Worm (Caenorhabditis elegans) whole organism, L4/young adult: Measurements from ENCODE around the gene swsn-3.

ENCODE experiments used
- W03F9.2 ChIP-seq: fragments of 150-350 bp; optimal IDR thresholded peaks from 2 replicates; lab custom pipeline; 2014; ENCODE audit warnings: missing biosample characterization, missing genetic modification characterization
- dao-5 ChIP-seq: sonication (generic microtip); optimal IDR thresholded peaks from 2 replicates; lab custom pipeline; 2016; ENCODE audit warnings: missing genotype, missing genetic modification characterization, moderate library complexity, missing compliant biosample characterization
- him-1 ChIP-seq: sonication (generic microtip); optimal IDR thresholded peaks from 2 replicates; lab custom pipeline; 2016; ENCODE audit warnings: missing genotype, missing genetic modification reagents, missing genetic modification characterization, missing compliant biosample characterization

- TF ChIP-seq dao-5 (tag; lab: Kevin White, UChicago) (no peak), W03F9.2 (tag; lab: Kevin White, UChicago) (no peak), him-1 (tag; lab: Kevin White, UChicago) (peak; percentile 22)
These were observed 52.0 kb downstream of the swsn-3 start, which contains the start of gene tmem-132 for ce11 chrIII:2716514-2716913.
